Worm (Caenorhabditis elegans) whole organism, young adult: ENCODE results near the gene mcm-6.
A peak's percentile ranks its signal among the peaks of the same experiment; 100 is the strongest.

Experiments
- B0019.2 ChIP-seq: fragments of 200-800 bp; sonication (Bioruptor generic); conservative IDR thresholded peaks from 2 replicates; pipeline ENCODE4 v1.3.6; 2022; ENCODE audit warnings: missing genetic modification reagents, missing genetic modification characterization, missing compliant biosample characterization
- C06A6.2 ChIP-seq: fragments of 200-800 bp; sonication (Bioruptor generic); conservative IDR thresholded peaks from 2 replicates; pipeline ENCODE4 v1.3.6; 2022; ENCODE audit warnings: missing genetic modification characterization, missing compliant biosample characterization
- C17E4.6 ChIP-seq: fragments of 200-800 bp; sonication (Bioruptor generic); IDR thresholded peaks from 2 replicates; pipeline ENCODE4 v1.3.6; 2022; ENCODE audit warnings: missing genetic modification reagents, missing genetic modification characterization, missing compliant biosample characterization
- F23B12.7 ChIP-seq: sonication (generic microtip); optimal IDR thresholded peaks from 2 replicates; lab custom pipeline; 2017; ENCODE audit warnings: missing genetic modification characterization, mild to moderate bottlenecking, missing compliant biosample characterization, antibody characterized with exemption, moderate library complexity; ENCODE audit not compliant: insufficient read depth
- F49E8.2 ChIP-seq: sonication (generic microtip); optimal IDR thresholded peaks from 3 replicates; lab custom pipeline; 2017; ENCODE audit warnings: missing genetic modification characterization, mild to moderate bottlenecking, missing compliant biosample characterization, antibody characterized with exemption, moderate library complexity; ENCODE audit not compliant: insufficient read depth
- F57C9.4 ChIP-seq: sonication (generic microtip); optimal IDR thresholded peaks from 2 replicates; lab custom pipeline; 2017; ENCODE audit warnings: mild to moderate bottlenecking, missing genetic modification characterization, missing compliant biosample characterization
- Y67H2A.10 ChIP-seq: fragments of 200-800 bp; sonication (Bioruptor generic); conservative IDR thresholded peaks from 2 replicates; pipeline ENCODE4 v1.3.6; 2022; ENCODE audit warnings: missing genetic modification reagents, missing genetic modification characterization, missing compliant biosample characterization
- akir-1 ChIP-seq: fragments of 200-800 bp; sonication (Bioruptor generic); optimal IDR thresholded peaks from 2 replicates; lab custom pipeline; 2018; ENCODE audit warnings: mild to moderate bottlenecking, missing genetic modification characterization, moderate library complexity, missing compliant biosample characterization
- aptf-2 ChIP-seq: fragments of 200-800 bp; sonication (Bioruptor generic); conservative IDR thresholded peaks from 2 replicates; pipeline ENCODE4 v1.3.6; 2022; ENCODE audit warnings: missing genetic modification reagents, missing genetic modification characterization, missing compliant biosample characterization
- aptf-3 ChIP-seq: fragments of 200-800 bp; sonication (Bioruptor generic); IDR thresholded peaks from 2 replicates; pipeline ENCODE4 v1.3.6; 2022; ENCODE audit warnings: missing genetic modification characterization, missing compliant biosample characterization
- atf-7 ChIP-seq: sonication (generic microtip); optimal IDR thresholded peaks from 2 replicates; lab custom pipeline; 2017; ENCODE audit warnings: mild to moderate bottlenecking, missing genetic modification characterization, missing compliant biosample characterization
- attf-3 ChIP-seq: fragments of 200-800 bp; sonication (Bioruptor generic); conservative IDR thresholded peaks from 2 replicates; pipeline ENCODE4 v1.3.6; 2022; ENCODE audit warnings: missing genetic modification reagents, missing genetic modification characterization, missing compliant biosample characterization
- attf-5 ChIP-seq: fragments of 200-800 bp; sonication (Bioruptor generic); optimal IDR thresholded peaks from 2 replicates; lab custom pipeline; 2018; ENCODE audit warnings: mild to moderate bottlenecking, missing genetic modification characterization, missing compliant biosample characterization
- ccch-3 ChIP-seq: fragments of 200-800 bp; sonication (Bioruptor generic); optimal IDR thresholded peaks from 2 replicates; lab custom pipeline; 2018; ENCODE audit warnings: mild to moderate bottlenecking, missing genetic modification characterization, missing compliant biosample characterization
- cebp-1 ChIP-seq, 2 experiments: fragments of 200-800 bp in 1 of 2; sonication (Bioruptor generic) in 1 of 2; sonication (generic microtip) in 1 of 2; IDR thresholded peaks in 1 of 2; optimal IDR thresholded peaks in 1 of 2; 2 replicates each; pipeline versions ENCODE4 v1.3.6 to Lab custom; 2017 to 2022; ENCODE audit warnings: missing compliant biosample characterization in 2 of 2, missing genetic modification characterization in 2 of 2, mild to moderate bottlenecking in 1 of 2, missing genetic modification reagents in 1 of 2, moderate library complexity in 1 of 2
- ceh-58 ChIP-seq: fragments of 200-800 bp; sonication (Bioruptor generic); IDR thresholded peaks from 2 replicates; pipeline ENCODE4 v1.3.6; 2022; ENCODE audit warnings: missing genetic modification characterization, missing compliant biosample characterization
- ceh-79 ChIP-seq: sonication (generic microtip); optimal IDR thresholded peaks from 2 replicates; lab custom pipeline; 2017; ENCODE audit warnings: mild to moderate bottlenecking, missing genetic modification characterization, missing compliant biosample characterization
- ceh-91 ChIP-seq: fragments of 200-800 bp; sonication (Bioruptor generic); IDR thresholded peaks from 2 replicates; pipeline ENCODE4 v1.3.6; 2022; ENCODE audit warnings: missing genetic modification reagents, missing genetic modification characterization, missing compliant biosample characterization
- egl-44 ChIP-seq: fragments of 200-800 bp; sonication (Bioruptor generic); IDR thresholded peaks from 2 replicates; pipeline ENCODE4 v1.3.6; 2022; ENCODE audit warnings: missing genetic modification reagents, missing genetic modification characterization, missing compliant biosample characterization
- ets-4 ChIP-seq: fragments of 200-800 bp; sonication (Bioruptor generic); optimal IDR thresholded peaks from 2 replicates; lab custom pipeline; 2018; ENCODE audit warnings: mild to moderate bottlenecking, missing genetic modification characterization, missing compliant biosample characterization
- gei-17 ChIP-seq: fragments of 200-800 bp; sonication (Bioruptor generic); optimal IDR thresholded peaks from 2 replicates; lab custom pipeline; 2018; ENCODE audit warnings: mild to moderate bottlenecking, missing genetic modification characterization, missing compliant biosample characterization
- hlh-26 ChIP-seq: fragments of 200-800 bp; sonication (Bioruptor generic); conservative IDR thresholded peaks from 2 replicates; pipeline ENCODE4 v1.3.6; 2022; ENCODE audit warnings: missing genetic modification reagents, missing genetic modification characterization, missing compliant biosample characterization
- hsf-1 ChIP-seq: fragments of 200-800 bp; sonication (Bioruptor generic); IDR thresholded peaks from 2 replicates; pipeline ENCODE4 v1.3.6; 2022; ENCODE audit warnings: missing genetic modification reagents, missing genetic modification characterization, missing compliant biosample characterization
- let-526 ChIP-seq: fragments of 200-800 bp; sonication (Bioruptor generic); IDR thresholded peaks from 2 replicates; pipeline ENCODE4 v1.3.6; 2022; ENCODE audit warnings: missing genetic modification reagents, missing genetic modification characterization, missing compliant biosample characterization
- let-607 ChIP-seq, 2 experiments: fragments of 200-800 bp in 1 of 2; sonication (Bioruptor generic) in 1 of 2; sonication (generic microtip) in 1 of 2; optimal IDR thresholded peaks; 2 replicates each; lab custom pipeline; 2016 to 2018; ENCODE audit warnings: mild to moderate bottlenecking in 2 of 2, missing compliant biosample characterization in 2 of 2, missing genetic modification characterization in 2 of 2, moderate library complexity in 2 of 2, missing genotype in 1 of 2
- madf-3 ChIP-seq: fragments of 200-800 bp; sonication (Bioruptor generic); IDR thresholded peaks from 2 replicates; pipeline ENCODE4 v1.3.6; 2022; ENCODE audit warnings: missing genetic modification reagents, missing genetic modification characterization, missing compliant biosample characterization
- madf-6 ChIP-seq: fragments of 200-800 bp; sonication (Bioruptor generic); IDR thresholded peaks from 2 replicates; pipeline ENCODE4 v1.3.6; 2022; ENCODE audit warnings: missing genetic modification reagents, missing genetic modification characterization, missing compliant biosample characterization
- madf-8 ChIP-seq: fragments of 200-800 bp; sonication (Bioruptor generic); conservative IDR thresholded peaks from 2 replicates; pipeline ENCODE4 v1.3.6; 2022; ENCODE audit warnings: missing genetic modification reagents, missing genetic modification characterization, missing compliant biosample characterization
- mel-28 ChIP-seq: sonication (generic microtip); optimal IDR thresholded peaks from 2 replicates; lab custom pipeline; 2016; ENCODE audit warnings: borderline replicate concordance, mild to moderate bottlenecking, missing genetic modification characterization, missing compliant biosample characterization
- mes-4 ChIP-seq: sonication (generic microtip); optimal IDR thresholded peaks from 2 replicates; lab custom pipeline; 2016; ENCODE audit warnings: missing genotype, missing genetic modification characterization, missing compliant biosample characterization
- mxl-1 ChIP-seq: sonication (generic microtip); optimal IDR thresholded peaks from 2 replicates; lab custom pipeline; 2016; ENCODE audit warnings: missing genetic modification characterization, missing compliant biosample characterization
- nfyb-1 ChIP-seq: fragments of 200-800 bp; sonication (Bioruptor generic); IDR thresholded peaks from 2 replicates; pipeline ENCODE4 v1.3.6; 2022; ENCODE audit warnings: missing genetic modification reagents, missing genetic modification characterization, missing compliant biosample characterization
- pbrm-1 ChIP-seq: fragments of 200-800 bp; sonication (Bioruptor generic); IDR thresholded peaks from 2 replicates; pipeline ENCODE4 v1.3.6; 2022; ENCODE audit warnings: missing genetic modification reagents, missing genetic modification characterization, missing compliant biosample characterization
- rec-8 ChIP-seq, 2 experiments: sonication (generic microtip); optimal IDR thresholded peaks; 2 replicates each; lab custom pipeline; 2016; ENCODE audit warnings: mild to moderate bottlenecking in 2 of 2, missing genetic modification characterization in 2 of 2, missing genetic modification reagents in 2 of 2, missing genotype in 2 of 2, missing biosample characterization in 1 of 2, missing compliant biosample characterization in 1 of 2, moderate library complexity in 1 of 2
- sdz-38 ChIP-seq: sonication (generic microtip); optimal IDR thresholded peaks from 2 replicates; lab custom pipeline; 2016; ENCODE audit warnings: missing genotype, missing genetic modification characterization, missing compliant biosample characterization
- sea-2 ChIP-seq: fragments of 200-800 bp; sonication (Bioruptor generic); IDR thresholded peaks from 2 replicates; pipeline ENCODE4 v1.3.6; 2022; ENCODE audit warnings: missing genetic modification characterization, missing compliant biosample characterization
- snpc-1.3 ChIP-seq: sonication (generic microtip); optimal IDR thresholded peaks from 2 replicates; lab custom pipeline; 2017; ENCODE audit warnings: missing genetic modification characterization, mild to moderate bottlenecking, missing compliant biosample characterization, antibody characterized with exemption, moderate library complexity, missing genotype, missing genetic modification reagents; ENCODE audit not compliant: insufficient read depth
- snpc-3.4 ChIP-seq: sonication (generic microtip); optimal IDR thresholded peaks from 2 replicates; lab custom pipeline; 2017; ENCODE audit warnings: missing genetic modification characterization, mild to moderate bottlenecking, missing compliant biosample characterization, antibody characterized with exemption, moderate library complexity, missing genotype, missing genetic modification reagents
- snpc-4 ChIP-seq, 5 experiments: fragments of 150-350 bp in 1 of 5; sonication (generic microtip) in 4 of 5; optimal IDR thresholded peaks; 2 replicates each; lab custom pipeline; 2014 to 2018; ENCODE audit warnings: missing genetic modification characterization in 5 of 5, missing biosample characterization in 3 of 5, antibody characterized with exemption in 2 of 5, mild to moderate bottlenecking in 2 of 5, missing compliant biosample characterization in 2 of 5, missing genotype in 2 of 5, moderate library complexity in 2 of 5, missing genetic modification reagents in 1 of 5
- somi-1 ChIP-seq: fragments of 200-800 bp; sonication (Bioruptor generic); optimal IDR thresholded peaks from 2 replicates; lab custom pipeline; 2018; ENCODE audit warnings: mild to moderate bottlenecking, missing genetic modification characterization, missing compliant biosample characterization
- tbx-9 ChIP-seq: sonication (generic microtip); optimal IDR thresholded peaks from 2 replicates; lab custom pipeline; 2016; ENCODE audit warnings: borderline replicate concordance, missing genetic modification characterization, inconsistent platforms, missing compliant biosample characterization
- unc-130 ChIP-seq: sonication (generic microtip); optimal IDR thresholded peaks from 2 replicates; lab custom pipeline; 2016; ENCODE audit warnings: missing genetic modification reagents, missing genetic modification characterization, missing compliant biosample characterization
- xnd-1 ChIP-seq: sonication (generic microtip); optimal IDR thresholded peaks from 2 replicates; lab custom pipeline; 2016; ENCODE audit warnings: missing genotype, missing genetic modification reagents, missing genetic modification characterization, missing compliant biosample characterization
- ztf-18 ChIP-seq: sonication (generic microtip); optimal IDR thresholded peaks from 2 replicates; lab custom pipeline; 2016; ENCODE audit warnings: missing genotype, mild to moderate bottlenecking, missing genetic modification characterization, missing compliant biosample characterization
- ztf-25 ChIP-seq: fragments of 200-800 bp; sonication (Bioruptor generic); IDR thresholded peaks from 2 replicates; pipeline ENCODE4 v1.3.6; 2022; ENCODE audit warnings: missing genetic modification reagents, missing genetic modification characterization, missing compliant biosample characterization

The mcm-6 gene

ce11 chrIII:9827163-9827951 is 33.2 kb downstream of the mcm-6 start, which contains the start of the genes ZK632.10 and ZK632.11 (continued):
- TF ChIP-seq let-526 (GFP tag; lab: Robert Waterston, UW) (no peak), sea-2 (GFP tag; lab: Robert Waterston, UW) (no peak), xnd-1 (tag; lab: Kevin White, UChicago) (no peak), C17E4.6 (no peak), ceh-58 (GFP tag; lab: Robert Waterston, UW) (no peak), nfyb-1 (GFP tag; lab: Robert Waterston, UW) (peak; percentile 49; the same call in 1 of the 2 replicates), attf-3 (GFP tag; lab: Robert Waterston, UW) (no peak), unc-130 (GFP tag; lab: Kevin White, UChicago) (no peak), mel-28 (tag; lab: Kevin White, UChicago) (no peak), ztf-25 (GFP tag; lab: Robert Waterston, UW) (no peak), ccch-3 (GFP tag; lab: Kevin White, UChicago) (no peak), atf-7 (tag; lab: Kevin White, UChicago) (no peak), mes-4 (tag; lab: Kevin White, UChicago) (no peak), snpc-1.3 (tag; lab: Kevin White, UChicago) (no peak), C06A6.2 (GFP tag; lab: Robert Waterston, UW) (no peak), aptf-2 (GFP tag; lab: Robert Waterston, UW) (no peak), gei-17 (GFP tag; lab: Kevin White, UChicago) (no peak), B0019.2 (GFP tag; lab: Robert Waterston, UW) (no peak), akir-1 (GFP tag; lab: Kevin White, UChicago) (no peak), somi-1 (GFP tag; lab: Kevin White, UChicago) (no peak), Y67H2A.10 (GFP tag; lab: Robert Waterston, UW) (no peak), ztf-18 (tag; lab: Kevin White, UChicago) (no peak), F57C9.4 (tag; lab: Kevin White, UChicago) (no peak), madf-8 (GFP tag; lab: Robert Waterston, UW) (no peak), rec-8 (tag; optimal IDR thresholded peaks at IDR 0.05; lab: Kevin White, UChicago) (no peak), madf-3 (GFP tag; lab: Robert Waterston, UW) (peak; percentile 37; the same call in 1 of the 2 replicates), mxl-1 (tag; lab: Kevin White, UChicago) (no peak), aptf-3 (GFP tag; lab: Robert Waterston, UW) (no peak), madf-6 (GFP tag; lab: Robert Waterston, UW) (peak; percentile 29; the same call in 1 of the 2 replicates), hsf-1 (no peak), attf-5 (peak; percentile 17), let-607 (tag; optimal IDR thresholded peaks at IDR 0.05; lab: Kevin White, UChicago) (no peak), pbrm-1 (GFP tag; lab: Robert Waterston, UW) (peak; percentile 56), ceh-91 (GFP tag; lab: Robert Waterston, UW) (peak; percentile 53), cebp-1 (GFP tag; IDR thresholded peaks at IDR 0.05; lab: Robert Waterston, UW) (peak; percentile 91), cebp-1 (tag; optimal IDR thresholded peaks at IDR 0.05; lab: Kevin White, UChicago) (peak; percentile 89), F49E8.2 (tag; lab: Kevin White, UChicago) (peak; percentile 8), F23B12.7 (tag; lab: Kevin White, UChicago) (peak; percentile 73), ceh-79 (tag; lab: Kevin White, UChicago) (no peak), hlh-26 (GFP tag; lab: Robert Waterston, UW) (no peak), sdz-38 (no peak), snpc-4 (GFP tag; optimal IDR thresholded peaks at IDR 0.05; lab: Kevin White, UChicago) (no peak), snpc-4 (tag; optimal IDR thresholded peaks at IDR 0.05; lab: Kevin White, UChicago) (peak in 2 of 4 experiments; percentile 16 to 42), ets-4 (GFP tag; lab: Kevin White, UChicago) (no peak), snpc-3.4 (tag; lab: Kevin White, UChicago) (no peak), egl-44 (GFP tag; lab: Robert Waterston, UW) (no peak), tbx-9 (tag; lab: Kevin White, UChicago) (no peak)
